Worm (Caenorhabditis elegans) whole organism, L2 larva: Measurements from ENCODE around the gene W04D2.4.

Experiments
- F13H6.1 ChIP-seq: sonication (generic microtip); optimal IDR thresholded peaks from 2 replicates; lab custom pipeline; 2016; ENCODE audit warnings: missing genetic modification characterization, missing compliant biosample characterization
- ama-1 ChIP-seq: fragments of 150-350 bp; optimal IDR thresholded peaks from 2 replicates; lab custom pipeline; 2018; ENCODE audit warnings: inconsistent platforms
- ceh-16 ChIP-seq: fragments of 150-350 bp; optimal IDR thresholded peaks from 2 replicates; lab custom pipeline; 2014; ENCODE audit warnings: missing biosample characterization, missing genetic modification characterization
- egl-27 ChIP-seq: sonication (generic microtip); optimal IDR thresholded peaks from 3 replicates; lab custom pipeline; 2017; ENCODE audit warnings: missing biosample characterization, missing genetic modification reagents, missing genetic modification characterization
- elt-3 ChIP-seq: sonication (generic microtip); optimal IDR thresholded peaks from 2 replicates; lab custom pipeline; 2017; ENCODE audit warnings: missing biosample characterization, missing genetic modification characterization
- lin-11 ChIP-seq: fragments of 150-350 bp; sonication (generic microtip); optimal IDR thresholded peaks from 2 replicates; lab custom pipeline; 2014; ENCODE audit warnings: missing biosample characterization, missing genetic modification characterization, inconsistent platforms, mixed read lengths
- lin-39 ChIP-seq: fragments of 150-350 bp; optimal IDR thresholded peaks from 2 replicates; lab custom pipeline; 2014; ENCODE audit warnings: missing biosample characterization, missing genetic modification reagents, missing genetic modification characterization
- mdl-1 ChIP-seq, 2 experiments: fragments of 150-350 bp in 1 of 2; sonication (generic microtip) in 1 of 2; optimal IDR thresholded peaks; 2 replicates each; lab custom pipeline; 2017; ENCODE audit warnings: missing biosample characterization in 2 of 2, missing genetic modification characterization in 2 of 2
- nhr-12 ChIP-seq: fragments of 150-350 bp; optimal IDR thresholded peaks from 2 replicates; lab custom pipeline; 2014; ENCODE audit warnings: missing biosample characterization, missing genetic modification characterization
- nhr-129 ChIP-seq: fragments of 150-350 bp; optimal IDR thresholded peaks from 2 replicates; lab custom pipeline; 2014; ENCODE audit warnings: missing biosample characterization, missing genetic modification characterization
- nhr-23 ChIP-seq: fragments of 150-350 bp; optimal IDR thresholded peaks from 2 replicates; lab custom pipeline; 2014; ENCODE audit warnings: missing biosample characterization, missing genetic modification reagents, missing genetic modification characterization
- nhr-25 ChIP-seq: fragments of 150-350 bp; sonication (generic microtip); optimal IDR thresholded peaks from 3 replicates; lab custom pipeline; 2014; ENCODE audit warnings: missing biosample characterization, missing genetic modification characterization
- nhr-6 ChIP-seq: fragments of 150-350 bp; optimal IDR thresholded peaks from 2 replicates; lab custom pipeline; 2014; ENCODE audit warnings: missing biosample characterization, missing genetic modification characterization
- skn-1 ChIP-seq: sonication (generic microtip); optimal IDR thresholded peaks from 2 replicates; lab custom pipeline; 2017; ENCODE audit warnings: missing biosample characterization, missing genetic modification characterization
- sma-3 ChIP-seq: sonication (generic microtip); optimal IDR thresholded peaks from 2 replicates; lab custom pipeline; 2016; ENCODE audit warnings: missing genetic modification reagents, missing genetic modification characterization, missing compliant biosample characterization
- sma-9 ChIP-seq, 2 experiments: fragments of 150-350 bp in 1 of 2; sonication (generic microtip) in 1 of 2; optimal IDR thresholded peaks; 2 replicates each; lab custom pipeline; 2014 to 2016; ENCODE audit warnings: missing genetic modification characterization in 2 of 2, mild to moderate bottlenecking in 1 of 2, missing biosample characterization in 1 of 2, missing compliant biosample characterization in 1 of 2, missing genetic modification reagents in 1 of 2, moderate library complexity in 1 of 2
- zag-1 ChIP-seq: fragments of 150-350 bp; optimal IDR thresholded peaks from 2 replicates; lab custom pipeline; 2014; ENCODE audit warnings: missing biosample characterization, missing genetic modification characterization

The W04D2.4 gene

DNA sequence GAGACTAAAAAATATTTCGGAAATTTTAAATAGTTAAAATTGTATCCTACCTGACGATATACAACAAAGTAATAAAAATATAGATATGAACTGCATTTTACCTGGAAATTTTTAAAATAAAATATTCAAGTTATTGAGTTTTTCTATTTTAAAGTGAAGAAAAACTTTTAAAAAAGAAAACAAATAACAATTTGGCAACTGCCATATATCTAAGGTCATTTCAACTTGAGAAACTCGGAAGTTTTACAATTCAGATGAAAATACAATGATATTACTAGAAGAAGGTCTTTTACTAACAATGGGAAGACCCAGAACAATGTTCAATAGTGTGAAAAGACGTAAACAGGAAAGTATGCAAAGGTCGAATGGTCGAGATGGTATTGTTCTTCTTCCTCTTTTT, 47.7 kb downstream of the W04D2.4 start, which contains the start of gene C54D10.10:
TSS of gene C54D10.10 (minus strand) at position 101 of the 400 bp plus-strand sequence.
- no peak for TF ChIP-seq elt-3 (tag; lab: Kevin White, UChicago)
- no peak for TF ChIP-seq F13H6.1 (tag; lab: Kevin White, UChicago)
- no peak for TF ChIP-seq lin-39 (tag; lab: Kevin White, UChicago)
- TF ChIP-seq nhr-25 (tag; lab: Kevin White, UChicago): peak; percentile 41
- no peak for TF ChIP-seq nhr-129 (tag; lab: Kevin White, UChicago)

- TF ChIP-seq lin-11 (tag; lab: Kevin White, UChicago): no peak
- no peak for TF ChIP-seq lin-39 (tag; lab: Kevin White, UChicago)
- TF ChIP-seq egl-27 (tag; lab: Kevin White, UChicago): no peak
- no peak for TF ChIP-seq nhr-12 (tag; lab: Kevin White, UChicago)
- TF ChIP-seq nhr-6 (tag; lab: Kevin White, UChicago): no peak
- TF ChIP-seq mdl-1 (tag; optimal IDR thresholded peaks at IDR 0.05; lab: Kevin White, UChicago): no peak
- TF ChIP-seq skn-1 (tag; lab: Kevin White, UChicago): no peak
- no peak for TF ChIP-seq sma-9 (GFP tag; optimal IDR thresholded peaks at IDR 0.05; lab: Kevin White, UChicago)
- TF ChIP-seq sma-9 (tag; optimal IDR thresholded peaks at IDR 0.05; lab: Kevin White, UChicago): no peak
- no peak for TF ChIP-seq zag-1
- no peak for TF ChIP-seq ceh-16 (tag; lab: Kevin White, UChicago)
- no peak for TF ChIP-seq ama-1 (lab: Kevin White, UChicago)
- no peak for TF ChIP-seq nhr-23 (tag; lab: Kevin White, UChicago)
- no peak for TF ChIP-seq sma-3 (GFP tag; lab: Kevin White, UChicago)
Measured at ce11 chrV:12446895-12447294, 50.7 kb downstream of the W04D2.4 start, which contains the start of the genes pals-38 and C54D10.9. pals-38 (minus strand) TSS chrV:12446995. C54D10.9 (plus strand) TSS chrV:12447153.
